Fruit fly (Drosophila melanogaster) whole organism, embryonic: ENCODE data around the gene mei-P26.
A peak's percentile ranks its signal among the peaks of the same experiment; 100 is the strongest.

Experiments used
- B-H2 ChIP-seq: fragments of 200-800 bp; sonication (Bioruptor generic); optimal IDR thresholded peaks from 2 replicates; lab custom pipeline; 2018; ENCODE audit warnings: missing biosample characterization, mild to moderate bottlenecking, missing genetic modification characterization
- CG11456 ChIP-seq: fragments of 200-800 bp; sonication (Bioruptor generic); IDR thresholded peaks from 3 replicates; pipeline ENCODE4 v1.3.6; 2022; ENCODE audit warnings: missing biosample characterization, missing genetic modification characterization
- CG11504 ChIP-seq: fragments of 200-800 bp; sonication (Bioruptor generic); optimal IDR thresholded peaks from 3 replicates; lab custom pipeline; 2019; ENCODE audit warnings: missing biosample characterization, mild to moderate bottlenecking, missing genetic modification characterization, moderate library complexity
- CG11695 ChIP-seq: fragments of 200-800 bp; sonication (Bioruptor generic); IDR thresholded peaks from 3 replicates; pipeline ENCODE4 v1.3.6; 2022; ENCODE audit warnings: missing biosample characterization, missing genetic modification characterization
- CG12155 ChIP-seq: fragments of 200-800 bp; sonication (Bioruptor generic); optimal IDR thresholded peaks from 3 replicates; lab custom pipeline; 2016; ENCODE audit warnings: missing biosample characterization, missing genetic modification characterization
- CG13775 ChIP-seq: fragments of 200-800 bp; sonication (Bioruptor generic); optimal IDR thresholded peaks from 3 replicates; lab custom pipeline; 2017; ENCODE audit warnings: missing biosample characterization, mild to moderate bottlenecking, missing genetic modification characterization
- CG17829 ChIP-seq: fragments of 200-800 bp; optimal IDR thresholded peaks from 2 replicates; lab custom pipeline; 2019; ENCODE audit warnings: missing biosample characterization, mild to moderate bottlenecking, missing genetic modification characterization, moderate library complexity
- CG2116 ChIP-seq: fragments of 200-800 bp; sonication (Bioruptor generic); optimal IDR thresholded peaks from 3 replicates; lab custom pipeline; 2018; ENCODE audit warnings: missing biosample characterization, mild to moderate bottlenecking, missing genetic modification characterization
- CG31441 ChIP-seq: fragments of 200-800 bp; sonication (Bioruptor generic); IDR thresholded peaks from 2 replicates; pipeline ENCODE4 v1.3.6; 2022; ENCODE audit warnings: missing biosample characterization, missing genetic modification characterization
- CG32767 ChIP-seq: fragments of 200-800 bp; sonication (Bioruptor generic); IDR thresholded peaks from 2 replicates; pipeline ENCODE4 v1.3.6; 2022; ENCODE audit warnings: missing biosample characterization, missing genetic modification characterization
- CG3847 ChIP-seq: fragments of 200-800 bp; sonication (Bioruptor generic); IDR thresholded peaks from 2 replicates; pipeline ENCODE4 v1.3.6; 2022; ENCODE audit warnings: missing biosample characterization, missing genetic modification characterization
- CG4360 ChIP-seq: fragments of 200-800 bp; sonication (Bioruptor generic); IDR thresholded peaks from 2 replicates; pipeline ENCODE4 v1.3.6; 2022; ENCODE audit warnings: missing biosample characterization, missing genetic modification characterization
- CG7786 ChIP-seq: fragments of 200-800 bp; sonication (Bioruptor generic); optimal IDR thresholded peaks from 2 replicates; lab custom pipeline; 2016; ENCODE audit warnings: missing biosample characterization, missing genetic modification characterization
- CG8359 ChIP-seq: fragments of 200-800 bp; sonication (Bioruptor generic); optimal IDR thresholded peaks from 2 replicates; lab custom pipeline; 2017; ENCODE audit warnings: missing biosample characterization, mild to moderate bottlenecking, missing genetic modification characterization, borderline replicate concordance
- CG9932 ChIP-seq: fragments of 200-800 bp; sonication (Bioruptor generic); IDR thresholded peaks from 2 replicates; pipeline ENCODE4 v1.3.6; 2022; ENCODE audit warnings: missing biosample characterization, missing genetic modification characterization
- Camta ChIP-seq: fragments of 200-800 bp; sonication (Bioruptor generic); optimal IDR thresholded peaks from 2 replicates; lab custom pipeline; 2016; ENCODE audit warnings: missing biosample characterization, missing genetic modification characterization
- Ets65A ChIP-seq: fragments of 200-800 bp; sonication (Bioruptor generic); peaks from one replicate; lab custom pipeline; 2016; ENCODE audit warnings: missing biosample characterization, missing genetic modification characterization
- Fer1 ChIP-seq: fragments of 200-800 bp; sonication (Bioruptor generic); optimal IDR thresholded peaks from 2 replicates; lab custom pipeline; 2017; ENCODE audit warnings: missing biosample characterization, mild to moderate bottlenecking, missing genetic modification characterization
- GATAe ChIP-seq: fragments of 200-800 bp; sonication (Bioruptor generic); conservative IDR thresholded peaks from 2 replicates; pipeline ENCODE4 v1.3.6; 2022; ENCODE audit warnings: missing biosample characterization, missing genetic modification characterization
- HLH3B ChIP-seq: fragments of 200-800 bp; sonication (Bioruptor generic); IDR thresholded peaks from 2 replicates; pipeline ENCODE4 v1.3.6; 2022; ENCODE audit warnings: missing biosample characterization, missing genetic modification characterization
- Hr51 ChIP-seq, 2 experiments: fragments of 200-800 bp; sonication (Bioruptor generic); optimal IDR thresholded peaks; 2 replicates in 1 of 2; 3 replicates in 1 of 2; lab custom pipeline; 2016 to 2018; ENCODE audit warnings: missing biosample characterization in 2 of 2, missing genetic modification characterization in 2 of 2, mild to moderate bottlenecking in 1 of 2, moderate library complexity in 1 of 2
- Hsf ChIP-seq: fragments of 200-800 bp; sonication (Bioruptor generic); optimal IDR thresholded peaks from 3 replicates; lab custom pipeline; 2016; ENCODE audit warnings: missing biosample characterization, missing genetic modification characterization
- Meics ChIP-seq: fragments of 200-800 bp; sonication (Bioruptor generic); optimal IDR thresholded peaks from 2 replicates; lab custom pipeline; 2017; ENCODE audit warnings: missing biosample characterization, mild to moderate bottlenecking, missing genetic modification characterization
- Nf-YC ChIP-seq: fragments of 200-800 bp; optimal IDR thresholded peaks from 3 replicates; lab custom pipeline; 2019; ENCODE audit warnings: missing biosample characterization, mild to moderate bottlenecking, missing genetic modification characterization, moderate library complexity
- Poxn ChIP-seq: fragments of 200-800 bp; sonication (Bioruptor generic); IDR thresholded peaks from 2 replicates; pipeline ENCODE4 v1.3.6; 2022; ENCODE audit warnings: missing biosample characterization, missing genetic modification characterization
- Ssrp ChIP-seq: fragments of 200-800 bp; sonication (Bioruptor generic); optimal IDR thresholded peaks from 2 replicates; lab custom pipeline; 2018; ENCODE audit warnings: missing biosample characterization, mild to moderate bottlenecking, missing genetic modification characterization, moderate library complexity
- cad ChIP-seq: fragments of >200 bp; optimal IDR thresholded peaks from 2 replicates; lab custom pipeline; 2017; ENCODE audit warnings: missing biosample characterization, missing genetic modification characterization
- cato ChIP-seq: fragments of 200-800 bp; sonication (Bioruptor generic); optimal IDR thresholded peaks from 2 replicates; lab custom pipeline; 2016; ENCODE audit warnings: missing biosample characterization, missing genetic modification characterization, borderline replicate concordance
- exex ChIP-seq: fragments of 200-800 bp; sonication (Bioruptor generic); optimal IDR thresholded peaks from 4 replicates; lab custom pipeline; 2018; ENCODE audit warnings: missing biosample characterization, mild to moderate bottlenecking, missing genetic modification characterization, moderate library complexity
- fd102C ChIP-seq: fragments of 200-800 bp; sonication (Bioruptor generic); optimal IDR thresholded peaks from 2 replicates; lab custom pipeline; 2018; ENCODE audit warnings: missing biosample characterization, mild to moderate bottlenecking, missing genetic modification characterization, moderate library complexity
- fd64A ChIP-seq: fragments of 200-800 bp; sonication (Bioruptor generic); optimal IDR thresholded peaks from 3 replicates; lab custom pipeline; 2018; ENCODE audit warnings: missing biosample characterization, mild to moderate bottlenecking, missing genetic modification characterization
- gcm ChIP-seq: fragments of 200-800 bp; sonication (Bioruptor generic); optimal IDR thresholded peaks from 2 replicates; lab custom pipeline; 2019; ENCODE audit warnings: missing biosample characterization, mild to moderate bottlenecking, missing genetic modification characterization, moderate library complexity
- gem ChIP-seq: fragments of 200-800 bp; sonication (Bioruptor generic); optimal IDR thresholded peaks from 2 replicates; lab custom pipeline; 2019; ENCODE audit warnings: missing biosample characterization, mild to moderate bottlenecking, missing genetic modification characterization, moderate library complexity
- gt ChIP-seq: fragments of 200-800 bp; sonication (Bioruptor generic); IDR thresholded peaks from 2 replicates; pipeline ENCODE4 v1.3.6; 2022; ENCODE audit warnings: missing biosample characterization, missing genetic modification characterization
- inv ChIP-seq: fragments of 200-800 bp; sonication (Bioruptor generic); IDR thresholded peaks from 2 replicates; pipeline ENCODE4 v1.3.6; 2022; ENCODE audit warnings: missing biosample characterization, missing genetic modification characterization; ENCODE audit not compliant: partially characterized antibody
- jigr1 ChIP-seq: fragments of 200-800 bp; sonication (Bioruptor generic); IDR thresholded peaks from 3 replicates; pipeline ENCODE4 v1.3.6; 2022; ENCODE audit warnings: missing biosample characterization, missing genetic modification characterization
- jumu ChIP-seq: fragments of 200-800 bp; sonication (Bioruptor generic); optimal IDR thresholded peaks from 3 replicates; lab custom pipeline; 2016; ENCODE audit warnings: missing biosample characterization, missing genetic modification characterization
- lola ChIP-seq, 3 experiments: fragments of >200 bp in 2 of 3; fragments of 200-800 bp in 1 of 3; sonication (Bioruptor generic) in 1 of 3; optimal IDR thresholded peaks; 2 replicates each; lab custom pipeline; 2017 to 2019; ENCODE audit warnings: missing biosample characterization in 3 of 3, missing genetic modification characterization in 3 of 3, mild to moderate bottlenecking in 1 of 3, moderate library complexity in 1 of 3
- mld ChIP-seq: fragments of 200-800 bp; sonication (Bioruptor generic); IDR thresholded peaks from 3 replicates; pipeline ENCODE4 v1.3.6; 2022; ENCODE audit warnings: missing biosample characterization, missing genetic modification characterization; ENCODE audit not compliant: partially characterized antibody
- pfk ChIP-seq: fragments of 200-800 bp; sonication (Bioruptor generic); optimal IDR thresholded peaks from 2 replicates; lab custom pipeline; 2018; ENCODE audit warnings: missing biosample characterization, mild to moderate bottlenecking, missing genetic modification characterization, moderate library complexity
- row ChIP-seq: fragments of 200-800 bp; sonication (Bioruptor generic); IDR thresholded peaks from 3 replicates; pipeline ENCODE4 v1.3.6; 2022; ENCODE audit warnings: missing biosample characterization, missing genetic modification characterization
- zf30C ChIP-seq: fragments of 200-800 bp; sonication (Bioruptor generic); optimal IDR thresholded peaks from 3 replicates; lab custom pipeline; 2018; ENCODE audit warnings: missing biosample characterization, mild to moderate bottlenecking, missing genetic modification characterization

The mei-P26 gene

dm6 chrX:9210787-9211186 is 47.7 kb downstream of the mei-P26 start, which contains the start of gene SmydA-9:
Gene SmydA-9 (minus strand): TSS chrX:9210887.
- TF ChIP-seq Hsf (GFP tag; lab: Kevin White, UChicago) (no peak), Poxn (GFP tag; lab: Robert Waterston, UW) (no peak), zf30C (no peak), gem (tag; lab: Kevin White, UChicago) (peak; percentile 18), CG3847 (GFP tag; lab: Robert Waterston, UW) (no peak), CG7786 (GFP tag; lab: Kevin White, UChicago) (no peak), jigr1 (no peak), Ets65A (GFP tag; lab: Kevin White, UChicago) (no peak), CG2116 (GFP tag; lab: Kevin White, UChicago) (no peak), row (GFP tag; lab: Robert Waterston, UW) (peak; percentile 32; the same call in 2 of the 3 replicates), Fer1 (GFP tag; lab: Kevin White, UChicago) (no peak), HLH3B (GFP tag; lab: Robert Waterston, UW) (peak; percentile 25; the same call in 1 of the 2 replicates), CG17829 (tag; lab: Kevin White, UChicago) (no peak), CG8359 (GFP tag; lab: Kevin White, UChicago) (no peak), CG11504 (tag; lab: Kevin White, UChicago) (peak; percentile 24), CG9932 (no peak)
- TF ChIP-seq, all 482 proteins: peak for 4

- TF ChIP-seq CG4360 (no peak), gcm (GFP tag; lab: Kevin White, UChicago) (no peak), exex (tag; lab: Kevin White, UChicago) (no peak), Hr51 (GFP tag; optimal IDR thresholded peaks at IDR 0.05; lab: Kevin White, UChicago) (no peak), Meics (GFP tag; lab: Kevin White, UChicago) (no peak), Camta (GFP tag; lab: Kevin White, UChicago) (no peak), pfk (GFP tag; lab: Kevin White, UChicago) (no peak), CG11456 (no peak), GATAe (GFP tag; lab: Robert Waterston, UW) (no peak), inv (GFP tag; lab: Robert Waterston, UW) (no peak), CG12155 (GFP tag; lab: Kevin White, UChicago) (no peak), fd102C (GFP tag; lab: Kevin White, UChicago) (no peak)
- TF ChIP-seq, all 482 proteins: peak for 0
These were observed 51.5 kb downstream of the mei-P26 start, which contains the start of gene Obp8a for dm6 chrX:9214576-9214975. Gene Obp8a (plus strand): TSS chrX:9214876.

dm6 chrX:9215485-9215884 is 52.4 kb downstream of the mei-P26 start, which contains the start of gene CG15368:
Gene CG15368 (plus strand): TSS chrX:9215785.
- TF ChIP-seq CG11695 (GFP tag; lab: Robert Waterston, UW) (no peak), cato (GFP tag; lab: Kevin White, UChicago) (no peak), gt (GFP tag; lab: Robert Waterston, UW) (no peak), lola (GFP tag; optimal IDR thresholded peaks at IDR 0.05; lab: Kevin White, UChicago) (no peak), mld (GFP tag; lab: Robert Waterston, UW) (no peak), cad (GFP tag; lab: Kevin White, UChicago) (no peak), CG13775 (GFP tag; lab: Kevin White, UChicago) (no peak), Nf-YC (no peak), B-H2 (GFP tag; lab: Kevin White, UChicago) (no peak), fd64A (no peak), CG31441 (GFP tag; lab: Robert Waterston, UW) (no peak), CG32767 (GFP tag; lab: Robert Waterston, UW) (no peak), Ssrp (tag; lab: Kevin White, UChicago) (no peak), jumu (GFP tag; lab: Kevin White, UChicago) (no peak)
- TF ChIP-seq, all 482 proteins: peak for 0
